Worm (Caenorhabditis elegans) whole organism, midembryonic: Measurements from ENCODE around the gene srv-14.

Source experiments
- T22C8.4 ChIP-seq: fragments of 200-800 bp; sonication (Bioruptor generic); IDR thresholded peaks from 2 replicates; pipeline ENCODE4 v1.3.6; 2022; ENCODE audit warnings: missing genetic modification characterization, missing compliant biosample characterization
- cog-1 ChIP-seq: sonication (generic microtip); optimal IDR thresholded peaks from 2 replicates; lab custom pipeline; 2016; ENCODE audit warnings: missing genetic modification characterization, missing compliant biosample characterization
- flt-1 ChIP-seq: fragments of 200-800 bp; sonication (Bioruptor generic); IDR thresholded peaks from 2 replicates; pipeline ENCODE4 v1.3.6; 2022; ENCODE audit warnings: missing genetic modification characterization, missing compliant biosample characterization
- klf-2 ChIP-seq: fragments of 200-800 bp; sonication (Bioruptor generic); conservative IDR thresholded peaks from 2 replicates; pipeline ENCODE4 v1.3.6; 2022; ENCODE audit warnings: missing genetic modification reagents, missing genetic modification characterization, missing compliant biosample characterization
- med-1 ChIP-seq: sonication (generic microtip); optimal IDR thresholded peaks from 2 replicates; lab custom pipeline; 2017; ENCODE audit warnings: missing genetic modification characterization, mild to moderate bottlenecking, missing compliant biosample characterization, antibody characterized with exemption, missing genetic modification reagents; ENCODE audit not compliant: insufficient read depth
- ref-1 ChIP-seq: fragments of 200-800 bp; sonication (Bioruptor generic); conservative IDR thresholded peaks from 2 replicates; pipeline ENCODE4 v1.3.6; 2022; ENCODE audit warnings: missing genetic modification reagents, missing genetic modification characterization, missing compliant biosample characterization
- tab-1 ChIP-seq: fragments of 200-800 bp; sonication (Bioruptor generic); IDR thresholded peaks from 2 replicates; pipeline ENCODE4 v1.3.6; 2022; ENCODE audit warnings: missing genetic modification characterization, missing compliant biosample characterization
- ztf-29 ChIP-seq: fragments of 200-800 bp; sonication (Bioruptor generic); IDR thresholded peaks from 2 replicates; pipeline ENCODE4 v1.3.6; 2022; ENCODE audit warnings: missing genetic modification reagents, missing genetic modification characterization, missing compliant biosample characterization

DNA sequence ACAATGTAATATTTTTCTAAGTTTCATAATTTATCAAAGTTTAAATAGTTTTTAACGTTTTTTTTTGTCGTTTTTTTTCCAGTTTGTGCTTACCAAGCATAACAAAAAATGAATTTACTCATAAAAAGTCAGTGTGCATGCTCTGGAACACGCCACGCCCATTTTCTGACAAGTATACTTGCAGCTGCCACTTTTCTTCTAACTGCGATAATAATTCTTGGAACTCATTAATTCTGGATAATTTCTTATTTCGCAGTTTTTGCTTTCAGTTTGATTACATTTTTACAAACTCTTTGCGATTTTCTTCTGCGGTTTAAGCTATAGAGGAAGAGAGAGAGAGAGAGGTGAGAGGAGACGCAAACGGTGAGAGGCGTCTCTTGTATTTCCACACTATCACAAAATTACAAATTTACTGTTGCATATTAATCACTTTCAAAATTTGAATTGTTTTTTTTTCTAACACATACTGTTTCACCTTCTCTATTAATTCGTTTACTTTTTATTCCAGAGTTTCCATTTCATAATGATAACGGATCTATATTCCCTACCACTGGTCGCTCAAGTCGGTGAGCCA lies 12.1 kb upstream of the srv-14 start, which contains the start of gene srv-15:
- no peak for TF ChIP-seq cog-1
- no peak for TF ChIP-seq flt-1 (GFP tag; lab: Robert Waterston, UW)
- no peak for TF ChIP-seq T22C8.4
- no peak for TF ChIP-seq ztf-29
- TF ChIP-seq tab-1 (GFP tag; lab: Robert Waterston, UW) = no peak
- TF ChIP-seq klf-2 (GFP tag; lab: Robert Waterston, UW) = no peak
- TF ChIP-seq med-1 (GFP tag; lab: Kevin White, UChicago) = no peak
- TF ChIP-seq ref-1 = no peak
